Fruit fly (Drosophila melanogaster): ENCODE data around the gene CG13280.

DNA sequence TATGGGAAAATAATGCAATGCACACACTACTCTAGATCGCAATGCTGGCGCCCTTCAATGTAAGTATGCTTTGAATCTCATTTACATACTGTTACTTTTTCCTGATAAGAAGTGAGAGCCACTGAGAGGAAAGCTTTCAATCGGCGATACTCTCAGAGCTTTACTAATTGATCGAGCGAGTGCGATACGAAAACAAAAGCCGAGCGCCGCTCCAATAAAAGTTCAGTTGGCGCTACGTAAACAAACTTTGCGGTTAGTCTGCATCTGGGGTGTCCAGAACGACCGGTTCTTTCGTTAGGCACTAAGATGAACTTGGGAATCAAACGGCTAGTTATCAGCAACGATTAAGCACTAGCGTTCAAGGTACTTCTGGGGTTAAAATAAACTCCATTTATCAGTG is 29.5 kb downstream of the CG13280 start, which contains the start of gene CG17928:
- no peak for TF ChIP-seq CTCF (optimal IDR thresholded peaks at IDR 0.05)
- TF ChIP-seq CG8478 (optimal IDR thresholded peaks at IDR 0.05): no peak
